Fruit fly (Drosophila melanogaster): Measurements from ENCODE around the gene Invadolysin.

DNA sequence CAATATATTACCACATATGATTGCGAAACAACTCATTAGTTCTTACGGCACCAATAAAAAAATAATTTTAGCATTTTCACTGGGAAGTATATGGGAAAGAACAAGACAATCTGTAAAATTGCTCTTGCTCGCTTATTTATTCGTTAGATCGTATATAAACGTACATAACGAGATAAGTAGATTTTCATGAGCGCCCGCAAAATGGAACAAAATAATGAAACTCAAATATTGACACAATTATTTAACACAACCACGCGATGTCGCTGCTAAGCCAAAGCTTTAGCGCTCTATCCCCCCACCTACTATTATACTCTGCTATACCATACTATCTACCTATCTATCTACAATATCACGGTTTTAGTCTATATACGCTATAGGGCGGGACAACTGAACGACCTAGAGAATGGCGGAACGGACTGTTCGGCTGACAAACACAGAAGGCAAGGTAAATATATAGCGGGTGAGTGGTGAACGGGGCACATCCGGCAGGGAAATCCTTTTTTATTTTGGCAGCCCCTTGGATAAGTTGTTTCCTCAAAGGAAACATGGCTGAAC, 13.4 kb upstream of the Invadolysin start:
- no peak for TF ChIP-seq Ets98B (GFP tag; IDR thresholded peaks at IDR 0.05)
- TF ChIP-seq gl (tag; optimal IDR thresholded peaks at IDR 0.05) = no peak
- no peak for TF ChIP-seq fd96Ca (GFP tag; IDR thresholded peaks at IDR 0.05)
- no peak for TF ChIP-seq CG17806 (tag; optimal IDR thresholded peaks at IDR 0.05)
- no peak for TF ChIP-seq CG4496 (GFP tag; IDR thresholded peaks at IDR 0.05)
- no peak for TF ChIP-seq Snoo (tag; optimal IDR thresholded peaks at IDR 0.05)
- no peak for TF ChIP-seq D1 (tag; optimal IDR thresholded peaks at IDR 0.05)
- TF ChIP-seq EcR (GFP tag; optimal IDR thresholded peaks at IDR 0.05) = no peak
- TF ChIP-seq CG10348 (GFP tag; IDR thresholded peaks at IDR 0.05) = no peak
- no peak for TF ChIP-seq CG13204 (GFP tag; optimal IDR thresholded peaks at IDR 0.05)
- no peak for TF ChIP-seq Pif1B (GFP tag; optimal IDR thresholded peaks at IDR 0.05)
- no peak for TF ChIP-seq rn (GFP tag; IDR thresholded peaks at IDR 0.05)
- no peak for TF ChIP-seq CG8301 (tag; optimal IDR thresholded peaks at IDR 0.05)
- no peak for TF ChIP-seq CG32121 (GFP tag; IDR thresholded peaks at IDR 0.05)
